Worm (Caenorhabditis elegans) whole organism, L3 larva: ENCODE measurements around the gene Y45F3A.1.

Experiments
- ZK546.5 ChIP-seq: sonication (generic microtip); optimal IDR thresholded peaks from 2 replicates; lab custom pipeline; 2017; ENCODE audit warnings: missing biosample characterization, missing genetic modification characterization
- ceh-82 ChIP-seq: fragments of 150-350 bp; optimal IDR thresholded peaks from 2 replicates; lab custom pipeline; 2014; ENCODE audit warnings: missing biosample characterization, missing genetic modification characterization
- ceh-9 ChIP-seq: sonication (generic microtip); optimal IDR thresholded peaks from 2 replicates; lab custom pipeline; 2018; ENCODE audit warnings: missing biosample characterization, missing genetic modification characterization
- daf-12 ChIP-seq: fragments of 150-350 bp; optimal IDR thresholded peaks from 2 replicates; lab custom pipeline; 2014; ENCODE audit warnings: missing biosample characterization, missing genetic modification reagents, missing genetic modification characterization
- egl-27 ChIP-seq: sonication (generic microtip); optimal IDR thresholded peaks from 4 replicates; lab custom pipeline; 2017; ENCODE audit warnings: missing biosample characterization, missing genetic modification reagents, missing genetic modification characterization
- egl-5 ChIP-seq: fragments of 150-350 bp; optimal IDR thresholded peaks from 2 replicates; lab custom pipeline; 2017; ENCODE audit warnings: missing biosample characterization, missing genetic modification reagents, missing genetic modification characterization, inconsistent platforms
- elt-1 ChIP-seq: fragments of 150-350 bp; optimal IDR thresholded peaks from 2 replicates; lab custom pipeline; 2014; ENCODE audit warnings: missing biosample characterization, missing genetic modification characterization
- fkh-10 ChIP-seq: sonication (generic microtip); optimal IDR thresholded peaks from 2 replicates; lab custom pipeline; 2017; ENCODE audit warnings: missing biosample characterization, missing genetic modification reagents, missing genetic modification characterization
- fkh-2 ChIP-seq: fragments of 150-350 bp; optimal IDR thresholded peaks from 2 replicates; lab custom pipeline; 2014; ENCODE audit warnings: missing biosample characterization, missing genetic modification reagents, missing genetic modification characterization
- fos-1 ChIP-seq: fragments of 150-350 bp; optimal IDR thresholded peaks from 2 replicates; lab custom pipeline; 2014; ENCODE audit warnings: missing biosample characterization, missing genetic modification characterization
- lin-15B ChIP-seq: fragments of 150-350 bp; optimal IDR thresholded peaks from 2 replicates; lab custom pipeline; 2014; ENCODE audit warnings: missing biosample characterization, missing genetic modification characterization
- lin-39 ChIP-seq: fragments of 150-350 bp; optimal IDR thresholded peaks from 2 replicates; lab custom pipeline; 2018; ENCODE audit warnings: missing biosample characterization, missing genetic modification reagents, missing genetic modification characterization
- mdl-1 ChIP-seq: fragments of 150-350 bp; optimal IDR thresholded peaks from 2 replicates; lab custom pipeline; 2014; ENCODE audit warnings: missing biosample characterization, missing genetic modification characterization
- mml-1 ChIP-seq: fragments of 150-350 bp; sonication (generic microtip); optimal IDR thresholded peaks from 3 replicates; lab custom pipeline; 2014; ENCODE audit warnings: missing biosample characterization, missing genetic modification characterization
- nfya-1 ChIP-seq: sonication (generic microtip); optimal IDR thresholded peaks from 2 replicates; lab custom pipeline; 2017; ENCODE audit warnings: missing genetic modification characterization, mild to moderate bottlenecking, missing compliant biosample characterization, antibody characterized with exemption, moderate library complexity; ENCODE audit not compliant: insufficient read depth
- nhr-11 ChIP-seq: fragments of 150-350 bp; optimal IDR thresholded peaks from 2 replicates; lab custom pipeline; 2014; ENCODE audit warnings: missing biosample characterization, missing genetic modification characterization
- nhr-12 ChIP-seq: fragments of 150-350 bp; optimal IDR thresholded peaks from 2 replicates; lab custom pipeline; 2014; ENCODE audit warnings: missing biosample characterization, missing genetic modification characterization
- nhr-23 ChIP-seq: fragments of 150-350 bp; optimal IDR thresholded peaks from 2 replicates; lab custom pipeline; 2014; ENCODE audit warnings: missing biosample characterization, missing genetic modification reagents, missing genetic modification characterization
- nhr-28 ChIP-seq: fragments of 150-350 bp; optimal IDR thresholded peaks from 2 replicates; lab custom pipeline; 2014; ENCODE audit warnings: missing biosample characterization, missing genetic modification characterization
- nhr-43 ChIP-seq: sonication (generic microtip); optimal IDR thresholded peaks from 2 replicates; lab custom pipeline; 2016; ENCODE audit warnings: mild to moderate bottlenecking, missing genetic modification characterization, missing compliant biosample characterization; ENCODE audit not compliant: poor library complexity, severe bottlenecking
- nhr-67 ChIP-seq: fragments of 150-350 bp; optimal IDR thresholded peaks from 2 replicates; lab custom pipeline; 2014; ENCODE audit warnings: missing biosample characterization, missing genetic modification characterization
- nhr-77 ChIP-seq: fragments of 150-350 bp; optimal IDR thresholded peaks from 2 replicates; lab custom pipeline; 2014; ENCODE audit warnings: missing biosample characterization, missing genetic modification characterization
- pha-4 ChIP-seq: fragments of 150-350 bp; optimal IDR thresholded peaks from 2 replicates; lab custom pipeline; 2014; ENCODE audit warnings: missing biosample characterization, missing genetic modification reagents, missing genetic modification characterization
- pqm-1 ChIP-seq: fragments of 150-350 bp; optimal IDR thresholded peaks from 2 replicates; lab custom pipeline; 2017; ENCODE audit warnings: missing biosample characterization, missing genetic modification characterization, inconsistent platforms
- sea-2 ChIP-seq: fragments of 150-350 bp; sonication (generic microtip); optimal IDR thresholded peaks from 4 replicates; lab custom pipeline; 2014; ENCODE audit warnings: missing biosample characterization, missing genetic modification reagents, missing genetic modification characterization
- skn-1 ChIP-seq: fragments of 150-350 bp; optimal IDR thresholded peaks from 2 replicates; lab custom pipeline; 2014; ENCODE audit warnings: missing biosample characterization, missing genetic modification characterization
- snpc-4 ChIP-seq: fragments of 150-350 bp; optimal IDR thresholded peaks from 2 replicates; lab custom pipeline; 2014; ENCODE audit warnings: missing biosample characterization, missing genetic modification characterization
- tbx-2 ChIP-seq: sonication (generic microtip); optimal IDR thresholded peaks from 2 replicates; lab custom pipeline; 2016; ENCODE audit warnings: mild to moderate bottlenecking, missing genetic modification characterization, missing compliant biosample characterization
- zag-1 ChIP-seq: fragments of 150-350 bp; optimal IDR thresholded peaks from 2 replicates; lab custom pipeline; 2014; ENCODE audit warnings: missing biosample characterization, missing genetic modification characterization
- ztf-11 ChIP-seq: fragments of 150-350 bp; optimal IDR thresholded peaks from 2 replicates; lab custom pipeline; 2014; ENCODE audit warnings: missing biosample characterization, missing genetic modification characterization
- ztf-4 ChIP-seq: fragments of 150-350 bp; optimal IDR thresholded peaks from 2 replicates; lab custom pipeline; 2014; ENCODE audit warnings: missing biosample characterization, missing genetic modification characterization

Gene Y45F3A.1

DNA sequence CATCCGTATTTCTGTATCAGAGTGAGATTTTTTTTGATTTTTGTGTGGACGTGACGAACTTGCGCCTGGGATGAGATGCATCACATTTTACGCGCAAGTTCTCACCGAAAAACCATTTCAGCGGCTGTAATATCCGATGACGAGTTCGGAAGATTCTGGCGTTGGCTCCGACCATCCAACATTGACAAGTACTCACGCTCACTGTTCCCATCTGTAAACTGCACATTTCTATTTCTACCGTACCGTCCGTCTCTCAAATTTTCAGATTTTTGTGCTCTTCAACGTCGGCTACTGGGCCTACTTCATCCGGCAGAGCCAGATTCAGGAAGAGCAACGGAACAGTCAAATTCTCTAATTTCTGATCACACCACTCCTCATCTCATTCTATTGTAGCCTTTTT, 34.3 kb downstream of the Y45F3A.1 start:
- TF ChIP-seq mdl-1 (tag; lab: Kevin White, UChicago), result no peak
- TF ChIP-seq elt-1 (tag; lab: Kevin White, UChicago), result no peak
- no peak for TF ChIP-seq nhr-12 (tag; lab: Kevin White, UChicago)
- TF ChIP-seq daf-12 (tag; lab: Kevin White, UChicago), result no peak
- no peak for TF ChIP-seq fkh-10 (GFP tag; lab: Kevin White, UChicago)
- TF ChIP-seq sea-2 (GFP tag; lab: Kevin White, UChicago), result no peak
- TF ChIP-seq fos-1 (tag; lab: Kevin White, UChicago), result no peak
- no peak for TF ChIP-seq fkh-2

DNA sequence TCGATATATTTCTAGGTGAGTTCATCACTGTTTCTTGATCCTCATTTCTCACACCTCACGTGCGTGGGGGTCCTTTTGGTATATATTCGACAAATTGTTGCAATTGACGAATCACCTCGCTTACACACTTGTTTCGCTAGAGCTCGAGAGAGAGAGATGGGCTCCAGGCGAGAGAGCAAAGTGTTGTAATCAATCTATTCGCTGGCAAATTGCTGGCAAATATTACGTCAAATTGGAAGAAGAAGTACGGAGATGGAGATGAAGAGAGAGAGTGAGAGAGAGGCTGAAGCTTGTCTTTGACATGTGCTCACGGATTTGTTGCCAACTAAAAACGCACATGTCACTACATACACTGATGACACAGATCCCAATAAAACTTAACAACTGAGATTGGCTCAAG, 35.8 kb downstream of the Y45F3A.1 start:
- TF ChIP-seq ztf-11 (no peak), fkh-10 (GFP tag; lab: Kevin White, UChicago) (no peak), nhr-23 (tag; lab: Kevin White, UChicago) (no peak), nhr-77 (tag; lab: Kevin White, UChicago) (no peak), lin-39 (peak; percentile 76), nhr-67 (tag; lab: Kevin White, UChicago) (no peak), nfya-1 (tag; lab: Kevin White, UChicago) (peak; percentile 41), zag-1 (tag; lab: Kevin White, UChicago) (no peak), mdl-1 (tag; lab: Kevin White, UChicago) (no peak), egl-5 (tag; lab: Kevin White, UChicago) (peak; percentile 34), pqm-1 (tag; lab: Kevin White, UChicago) (no peak), pha-4 (tag; lab: Kevin White, UChicago) (no peak), nhr-11 (tag; lab: Kevin White, UChicago) (peak; percentile 50), ztf-4 (tag; lab: Kevin White, UChicago) (no peak), ZK546.5 (tag; lab: Kevin White, UChicago) (no peak)

DNA sequence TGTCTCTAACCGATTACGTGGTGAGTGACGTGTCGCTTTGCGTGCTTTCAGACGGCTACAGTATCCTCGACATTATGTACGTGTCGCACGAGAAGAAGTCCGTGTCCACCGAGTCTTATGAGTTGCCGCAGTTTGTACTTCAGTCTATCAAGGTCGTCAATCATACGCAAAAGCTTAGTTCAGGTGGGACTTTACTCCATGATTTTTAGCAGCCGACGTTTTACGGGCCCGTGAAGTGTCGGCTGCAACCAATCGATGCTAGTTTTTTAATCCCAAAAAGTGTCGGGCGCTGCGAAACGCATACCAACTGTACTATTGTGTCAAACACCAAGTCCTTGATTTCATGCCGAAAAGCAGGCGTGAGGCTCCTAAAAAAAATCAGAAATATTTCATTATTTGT, 36.9 kb downstream of the Y45F3A.1 start:
- TF ChIP-seq snpc-4 (tag; lab: Kevin White, UChicago), result peak; percentile 60
- TF ChIP-seq skn-1, result no peak
- no peak for TF ChIP-seq nhr-43 (tag; lab: Kevin White, UChicago)

DNA sequence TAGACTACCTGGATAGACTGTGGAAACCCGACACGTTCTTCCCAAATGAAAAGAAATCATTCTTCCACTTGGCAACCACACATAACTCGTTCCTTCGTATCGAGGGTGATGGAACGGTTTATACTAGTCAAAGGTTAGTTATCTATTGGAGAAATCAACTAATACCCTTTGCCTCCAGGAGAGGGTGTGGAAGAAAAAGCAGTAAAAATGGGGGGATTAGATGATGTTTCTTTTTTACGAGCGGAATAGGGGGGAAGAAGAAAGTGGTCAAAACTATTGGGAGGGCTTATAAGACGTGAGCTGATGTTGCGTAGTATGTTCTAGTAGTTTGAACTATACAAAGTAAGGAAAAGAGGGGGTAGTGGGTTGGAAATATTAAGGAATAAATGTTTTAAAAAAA, 38.7 kb downstream of the Y45F3A.1 start:
- TF ChIP-seq ceh-82 (tag; lab: Kevin White, UChicago) (no peak), elt-1 (tag; lab: Kevin White, UChicago) (peak; percentile 64), lin-15B (tag; lab: Kevin White, UChicago) (no peak)

DNA sequence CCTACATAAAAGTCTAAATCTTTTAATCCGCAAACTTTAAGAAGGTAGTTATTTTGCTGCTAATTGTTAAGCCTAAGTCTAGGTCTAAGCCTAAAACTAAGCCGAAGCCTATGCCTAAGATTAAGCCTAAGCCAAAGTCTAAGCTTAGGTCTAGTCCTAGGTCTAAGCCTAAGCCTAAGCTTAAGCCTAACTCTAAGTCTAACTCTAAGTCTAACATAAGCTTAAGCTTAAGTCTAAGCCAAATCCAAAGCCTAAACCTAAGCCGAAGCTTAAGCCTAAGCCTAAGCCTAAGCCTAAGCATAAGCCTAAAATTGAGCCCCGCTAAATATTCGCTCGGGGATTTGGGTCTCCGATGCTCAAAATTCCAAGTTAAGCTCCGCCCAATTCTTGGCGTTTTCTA, 40.5 kb downstream of the Y45F3A.1 start:
- TF ChIP-seq skn-1 (no peak), ztf-11 (no peak), nhr-28 (no peak), nhr-11 (tag; lab: Kevin White, UChicago) (no peak), tbx-2 (tag; lab: Kevin White, UChicago) (no peak), egl-5 (tag; lab: Kevin White, UChicago) (no peak), ZK546.5 (tag; lab: Kevin White, UChicago) (no peak)
- TF ChIP-seq, all 47 proteins: peak for 0

DNA sequence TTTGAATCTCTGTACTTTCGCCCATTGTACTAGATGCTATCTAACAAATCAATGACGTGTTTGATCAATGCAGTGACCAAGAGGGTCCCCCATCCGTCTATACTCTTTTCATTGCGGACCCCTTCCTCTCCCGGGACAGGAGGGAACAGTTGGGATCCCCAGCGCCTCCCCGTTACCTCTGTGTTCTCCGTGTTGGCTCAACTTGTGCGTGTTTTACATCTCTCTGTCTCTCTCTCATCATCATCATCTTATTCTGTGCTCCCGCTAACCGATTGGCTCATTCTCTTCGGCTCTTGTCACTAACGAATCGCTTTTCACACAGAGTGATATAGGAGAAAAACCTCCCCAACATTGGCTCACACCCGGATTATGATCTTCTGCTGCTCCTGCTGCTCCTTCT, 41.2 kb downstream of the Y45F3A.1 start, which contains the start of gene unc-49:
unc-49 (plus strand) TSS at position 240 of the 400 bp plus-strand sequence.
- TF ChIP-seq egl-27 (tag; lab: Kevin White, UChicago) (no peak), egl-5 (tag; lab: Kevin White, UChicago) (peak; percentile 33), nhr-28 (no peak), mml-1 (no peak), nfya-1 (tag; lab: Kevin White, UChicago) (peak; percentile 43), ceh-9 (tag; lab: Kevin White, UChicago) (no peak), fos-1 (tag; lab: Kevin White, UChicago) (no peak)
